Worm (Caenorhabditis elegans) whole organism, mixed stage, embryonic: ENCODE data around the gene lab-2.

ENCODE experiments used
- M03D4.4 ChIP-seq: sonication (generic microtip); optimal IDR thresholded peaks from 2 replicates; lab custom pipeline; 2017; ENCODE audit warnings: mild to moderate bottlenecking, missing genetic modification characterization, missing compliant biosample characterization
- bed-3 ChIP-seq: fragments of 200-800 bp; sonication (Bioruptor generic); optimal IDR thresholded peaks from 3 replicates; lab custom pipeline; 2018; ENCODE audit warnings: mild to moderate bottlenecking, missing genetic modification characterization, moderate library complexity, missing compliant biosample characterization
- blmp-1 ChIP-seq: fragments of 150-350 bp; optimal IDR thresholded peaks from 2 replicates; lab custom pipeline; 2014; ENCODE audit warnings: missing biosample characterization, missing genetic modification characterization
- ceh-43 ChIP-seq: fragments of 200-800 bp; sonication (Bioruptor generic); optimal IDR thresholded peaks from 2 replicates; lab custom pipeline; 2018; ENCODE audit warnings: mild to moderate bottlenecking, missing genetic modification characterization, moderate library complexity, missing compliant biosample characterization
- ceh-83 ChIP-seq: fragments of 200-800 bp; sonication (Bioruptor generic); optimal IDR thresholded peaks from 2 replicates; lab custom pipeline; 2018; ENCODE audit warnings: mild to moderate bottlenecking, missing genetic modification characterization, missing compliant biosample characterization
- ces-1 ChIP-seq: fragments of 150-350 bp; optimal IDR thresholded peaks from 2 replicates; lab custom pipeline; 2014; ENCODE audit warnings: missing biosample characterization, missing genetic modification reagents, missing genetic modification characterization
- cnd-1 ChIP-seq: fragments of 200-800 bp; sonication (Bioruptor generic); optimal IDR thresholded peaks from 2 replicates; lab custom pipeline; 2018; ENCODE audit warnings: mild to moderate bottlenecking, missing genetic modification characterization, missing compliant biosample characterization
- drap-1 ChIP-seq: fragments of 200-800 bp; sonication (Bioruptor generic); optimal IDR thresholded peaks from 3 replicates; lab custom pipeline; 2018; ENCODE audit warnings: mild to moderate bottlenecking, missing genetic modification characterization, missing compliant biosample characterization
- elt-1 ChIP-seq: sonication (generic microtip); optimal IDR thresholded peaks from 2 replicates; lab custom pipeline; 2017; ENCODE audit warnings: missing genetic modification characterization, mild to moderate bottlenecking, missing compliant biosample characterization, antibody characterized with exemption, moderate library complexity, borderline replicate concordance; ENCODE audit not compliant: insufficient read depth
- elt-3 ChIP-seq: fragments of 150-350 bp; optimal IDR thresholded peaks from 2 replicates; lab custom pipeline; 2014; ENCODE audit warnings: missing biosample characterization, missing genetic modification characterization
- ham-2 ChIP-seq: fragments of 200-800 bp; sonication (Bioruptor generic); optimal IDR thresholded peaks from 2 replicates; lab custom pipeline; 2018; ENCODE audit warnings: mild to moderate bottlenecking, missing genetic modification characterization, missing compliant biosample characterization
- lin-13 ChIP-seq: fragments of 150-350 bp; optimal IDR thresholded peaks from 2 replicates; lab custom pipeline; 2014; ENCODE audit warnings: missing biosample characterization, missing genetic modification characterization
- lin-32 ChIP-seq: fragments of 200-800 bp; sonication (Bioruptor generic); optimal IDR thresholded peaks from 2 replicates; lab custom pipeline; 2018; ENCODE audit warnings: mild to moderate bottlenecking, missing genetic modification characterization, missing compliant biosample characterization
- lsy-2 ChIP-seq: fragments of 150-350 bp; optimal IDR thresholded peaks from 2 replicates; lab custom pipeline; 2014; ENCODE audit warnings: missing biosample characterization, missing genetic modification characterization
- mab-5 ChIP-seq: fragments of 150-350 bp; optimal IDR thresholded peaks from 2 replicates; lab custom pipeline; 2014; ENCODE audit warnings: missing biosample characterization, missing genetic modification characterization
- mep-1 ChIP-seq: fragments of 150-350 bp; optimal IDR thresholded peaks from 2 replicates; lab custom pipeline; 2017; ENCODE audit warnings: missing biosample characterization, missing genetic modification reagents, missing genetic modification characterization, inconsistent platforms
- mls-2 ChIP-seq: sonication (generic microtip); optimal IDR thresholded peaks from 2 replicates; lab custom pipeline; 2016; ENCODE audit warnings: mild to moderate bottlenecking, missing genetic modification characterization, moderate library complexity, missing compliant biosample characterization
- nhr-12 ChIP-seq: fragments of 150-350 bp; optimal IDR thresholded peaks from 2 replicates; lab custom pipeline; 2014; ENCODE audit warnings: missing biosample characterization, missing genetic modification characterization
- nhr-2 ChIP-seq: fragments of 150-350 bp; optimal IDR thresholded peaks from 2 replicates; lab custom pipeline; 2014; ENCODE audit warnings: missing biosample characterization, missing genetic modification characterization
- nhr-237 ChIP-seq: fragments of 150-350 bp; optimal IDR thresholded peaks from 2 replicates; lab custom pipeline; 2014; ENCODE audit warnings: missing biosample characterization, missing genetic modification characterization
- nhr-76 ChIP-seq: sonication (generic microtip); optimal IDR thresholded peaks from 2 replicates; lab custom pipeline; 2017; ENCODE audit warnings: missing biosample characterization, missing genetic modification characterization
- pha-4 ChIP-seq: fragments of 150-350 bp; optimal IDR thresholded peaks from 2 replicates; lab custom pipeline; 2018; ENCODE audit warnings: missing biosample characterization, missing genetic modification reagents, missing genetic modification characterization
- sem-2 ChIP-seq: fragments of 200-800 bp; sonication (Bioruptor generic); optimal IDR thresholded peaks from 2 replicates; lab custom pipeline; 2018; ENCODE audit warnings: mild to moderate bottlenecking, missing genetic modification characterization, missing compliant biosample characterization
- snpc-4 ChIP-seq: fragments of 150-350 bp; optimal IDR thresholded peaks from 2 replicates; lab custom pipeline; 2014; ENCODE audit warnings: missing biosample characterization, missing genetic modification characterization
- sptf-1 ChIP-seq: sonication (generic microtip); optimal IDR thresholded peaks from 2 replicates; lab custom pipeline; 2017; ENCODE audit warnings: mild to moderate bottlenecking, missing genetic modification characterization, moderate library complexity, missing compliant biosample characterization
- tbx-8 ChIP-seq: fragments of 200-800 bp; sonication (Bioruptor generic); optimal IDR thresholded peaks from 2 replicates; lab custom pipeline; 2018; ENCODE audit warnings: mild to moderate bottlenecking, missing genetic modification characterization, moderate library complexity, missing compliant biosample characterization
- unc-120 ChIP-seq: sonication (generic microtip); optimal IDR thresholded peaks from 2 replicates; lab custom pipeline; 2017; ENCODE audit warnings: missing genetic modification characterization, missing compliant biosample characterization; ENCODE audit not compliant: poor library complexity, severe bottlenecking
- unc-39 ChIP-seq: fragments of 150-350 bp; optimal IDR thresholded peaks from 2 replicates; lab custom pipeline; 2014; ENCODE audit warnings: missing biosample characterization, missing genetic modification characterization
- unc-62 ChIP-seq: fragments of 150-350 bp; optimal IDR thresholded peaks from 2 replicates; lab custom pipeline; 2014; ENCODE audit warnings: missing biosample characterization, missing genetic modification reagents, missing genetic modification characterization
- ztf-11 ChIP-seq: fragments of 150-350 bp; optimal IDR thresholded peaks from 2 replicates; lab custom pipeline; 2014; ENCODE audit warnings: missing biosample characterization, missing genetic modification characterization

Gene lab-2

ce11 chrIII:7308600-7309109, 20.8 kb downstream of the lab-2 start, which contains the start of gene acbp-4:
Gene acbp-4, minus strand, starts transcription at chrIII:7309109.
- TF ChIP-seq unc-62 (GFP tag; lab: Kevin White, UChicago) (no peak), nhr-2 (tag; lab: Kevin White, UChicago) (no peak), ces-1 (GFP tag; lab: Kevin White, UChicago) (no peak)
- TF ChIP-seq, all 35 proteins: peak for 0

ce11 chrIII:7305649-7305977, 23.8 kb downstream of the lab-2 start:
- TF ChIP-seq nhr-237 (tag; lab: Kevin White, UChicago) = no peak
- TF ChIP-seq M03D4.4 (tag; lab: Kevin White, UChicago) = no peak
- TF ChIP-seq unc-62 (GFP tag; lab: Kevin White, UChicago) = no peak
- no peak for TF ChIP-seq mep-1 (tag; lab: Kevin White, UChicago)
- TF ChIP-seq ces-1 (GFP tag; lab: Kevin White, UChicago) = no peak
- TF ChIP-seq unc-39 = no peak
- TF ChIP-seq tbx-8 (GFP tag; lab: Kevin White, UChicago) = no peak
- no peak for TF ChIP-seq ceh-83
- TF ChIP-seq lin-32 = no peak
- no peak for TF ChIP-seq bed-3 (GFP tag; lab: Kevin White, UChicago)
- TF ChIP-seq mab-5 (tag; lab: Kevin White, UChicago) = no peak
- TF ChIP-seq nhr-2 (tag; lab: Kevin White, UChicago) = no peak
- TF ChIP-seq elt-1 = no peak

- TF ChIP-seq sptf-1 (tag; lab: Kevin White, UChicago) = no peak
- TF ChIP-seq elt-1 = peak; percentile 44
Observed at ce11 chrIII:7304961-7305648, 24.3 kb downstream of the lab-2 start.

ce11 chrIII:7301668-7302067, 27.7 kb downstream of the lab-2 start:
- TF ChIP-seq unc-62 (GFP tag; lab: Kevin White, UChicago) = no peak
- no peak for TF ChIP-seq lin-32
- TF ChIP-seq cnd-1 (tag; lab: Kevin White, UChicago) = no peak
- TF ChIP-seq nhr-2 (tag; lab: Kevin White, UChicago) = no peak
- TF ChIP-seq snpc-4 (tag; lab: Kevin White, UChicago) = no peak
- no peak for TF ChIP-seq bed-3 (GFP tag; lab: Kevin White, UChicago)
- no peak for TF ChIP-seq sem-2
- no peak for TF ChIP-seq mep-1 (tag; lab: Kevin White, UChicago)
- no peak for TF ChIP-seq lsy-2 (tag; lab: Kevin White, UChicago)
- no peak for TF ChIP-seq nhr-76 (tag; lab: Kevin White, UChicago)
- TF ChIP-seq tbx-8 (GFP tag; lab: Kevin White, UChicago) = no peak
- TF ChIP-seq unc-39 = no peak
- no peak for TF ChIP-seq ztf-11

- no peak for TF ChIP-seq drap-1 (GFP tag; lab: Kevin White, UChicago)
- no peak for TF ChIP-seq mls-2 (tag; lab: Kevin White, UChicago)
- no peak for TF ChIP-seq nhr-237 (tag; lab: Kevin White, UChicago)
- no peak for TF ChIP-seq elt-3 (tag; lab: Kevin White, UChicago)
- TF ChIP-seq nhr-12 (tag; lab: Kevin White, UChicago) = no peak
- TF ChIP-seq sem-2 = no peak
- TF ChIP-seq sptf-1 (tag; lab: Kevin White, UChicago) = no peak
- TF ChIP-seq lin-13 (tag; lab: Kevin White, UChicago) = no peak
- TF ChIP-seq ces-1 (GFP tag; lab: Kevin White, UChicago) = no peak
- no peak for TF ChIP-seq snpc-4 (tag; lab: Kevin White, UChicago)
- no peak for TF ChIP-seq unc-62 (GFP tag; lab: Kevin White, UChicago)
- no peak for TF ChIP-seq blmp-1 (tag; lab: Kevin White, UChicago)
- no peak for TF ChIP-seq mep-1 (tag; lab: Kevin White, UChicago)
- TF ChIP-seq ceh-43 (GFP tag; lab: Kevin White, UChicago) = no peak
- TF ChIP-seq unc-120 (tag; lab: Kevin White, UChicago) = no peak
Observed at ce11 chrIII:7300763-7301162, 28.6 kb downstream of the lab-2 start.

ce11 chrIII:7300169-7300568, 29.2 kb downstream of the lab-2 start:
- no peak for TF ChIP-seq unc-39
- no peak for TF ChIP-seq drap-1 (GFP tag; lab: Kevin White, UChicago)
- no peak for TF ChIP-seq blmp-1 (tag; lab: Kevin White, UChicago)
- no peak for TF ChIP-seq pha-4 (tag; lab: Kevin White, UChicago)
- TF ChIP-seq ces-1 (GFP tag; lab: Kevin White, UChicago) = no peak
- TF ChIP-seq ham-2 = no peak
- TF ChIP-seq unc-120 (tag; lab: Kevin White, UChicago) = no peak
- no peak for TF ChIP-seq ceh-43 (GFP tag; lab: Kevin White, UChicago)
- TF ChIP-seq cnd-1 (tag; lab: Kevin White, UChicago) = no peak
- no peak for TF ChIP-seq nhr-237 (tag; lab: Kevin White, UChicago)
- TF ChIP-seq nhr-76 (tag; lab: Kevin White, UChicago) = no peak
- no peak for TF ChIP-seq M03D4.4 (tag; lab: Kevin White, UChicago)
